Fruit fly (Drosophila melanogaster): ENCODE data around the gene CG13654.

Gene CG13654

DNA sequence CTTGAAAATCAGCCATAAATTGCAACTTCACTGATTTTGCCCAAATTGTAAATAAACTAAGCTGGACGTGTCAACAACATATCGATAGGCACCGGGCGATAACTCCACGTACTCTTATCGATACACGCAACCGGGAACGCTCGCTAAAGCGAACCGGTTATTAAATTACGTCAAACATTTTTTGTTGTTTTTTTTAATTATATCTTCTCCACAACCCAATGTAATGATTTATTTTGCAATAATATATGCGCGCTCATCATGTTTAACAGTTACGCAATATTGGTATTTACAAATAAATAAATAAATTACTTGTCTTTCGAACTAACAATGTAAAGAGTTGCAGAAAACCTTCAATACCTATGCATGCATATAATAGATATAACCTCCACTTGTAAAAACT, 15.5 kb downstream of the CG13654 start, which contains the start of gene Saysd1:
TSS of gene Saysd1 (minus strand) at position 66 of the 400 bp plus-strand sequence.
- TF ChIP-seq Sin3A (optimal IDR thresholded peaks at IDR 0.05), result no peak
- no peak for TF ChIP-seq h (optimal IDR thresholded peaks at IDR 0.05)
- TF ChIP-seq ttk (optimal IDR thresholded peaks at IDR 0.05), result no peak

DNA sequence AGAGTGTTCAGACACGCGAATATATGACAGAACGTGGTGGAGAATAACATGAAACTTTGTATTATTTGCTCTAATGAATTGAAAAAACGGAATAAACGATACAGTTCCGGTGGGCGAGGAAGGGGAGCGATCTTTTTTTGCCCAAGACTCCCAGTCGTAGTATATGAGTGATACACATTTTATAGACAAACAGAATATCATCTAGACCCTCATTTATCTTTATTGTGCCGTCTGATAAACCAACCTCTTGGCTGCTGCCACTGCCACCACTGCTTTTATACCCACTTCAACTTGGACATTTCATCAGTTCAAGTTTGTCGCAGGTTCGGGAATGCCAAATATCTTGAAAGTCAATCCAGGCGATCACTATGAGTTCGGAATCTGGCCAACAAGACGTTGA, 16.4 kb downstream of the CG13654 start, which contains the start of gene CG31106:
TSS of gene CG31106 (plus strand) at position 301 of the 400 bp plus-strand sequence.
- TF ChIP-seq Sin3A (optimal IDR thresholded peaks at IDR 0.05) (no peak), insv (optimal IDR thresholded peaks at IDR 0.05) (no peak), Myc (optimal IDR thresholded peaks at IDR 0.05) (no peak), ttk (optimal IDR thresholded peaks at IDR 0.05) (no peak), psq (optimal IDR thresholded peaks at IDR 0.05) (no peak), h (optimal IDR thresholded peaks at IDR 0.05) (no peak)

DNA sequence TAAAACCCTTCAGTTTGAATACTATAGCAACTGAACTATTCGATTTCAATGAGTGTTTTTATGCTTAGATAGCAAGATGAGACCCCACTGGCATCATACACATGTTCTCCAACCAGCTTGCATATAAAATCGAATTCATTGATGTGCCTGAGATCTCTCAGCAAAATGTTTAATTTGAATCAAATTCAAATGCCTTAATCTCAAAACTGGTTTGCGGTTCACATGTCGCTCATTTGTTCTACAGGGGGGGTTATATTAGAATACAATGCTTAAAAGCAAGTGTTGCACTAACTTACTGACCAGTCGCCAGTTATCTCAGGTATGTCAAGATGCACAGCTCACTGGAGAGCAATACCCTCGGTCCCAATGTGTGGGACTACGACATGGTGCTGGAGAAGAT, 19.4 kb downstream of the CG13654 start, which contains the start of gene CG31103:
TSS of gene CG31103 (plus strand) at position 301 of the 400 bp plus-strand sequence.
- TF ChIP-seq Myc (optimal IDR thresholded peaks at IDR 0.05), result no peak
- no peak for TF ChIP-seq h (optimal IDR thresholded peaks at IDR 0.05)
- no peak for TF ChIP-seq insv (optimal IDR thresholded peaks at IDR 0.05)
- TF ChIP-seq Sin3A (optimal IDR thresholded peaks at IDR 0.05), result no peak
- no peak for TF ChIP-seq ttk (optimal IDR thresholded peaks at IDR 0.05)
- TF ChIP-seq psq (optimal IDR thresholded peaks at IDR 0.05), result no peak

DNA sequence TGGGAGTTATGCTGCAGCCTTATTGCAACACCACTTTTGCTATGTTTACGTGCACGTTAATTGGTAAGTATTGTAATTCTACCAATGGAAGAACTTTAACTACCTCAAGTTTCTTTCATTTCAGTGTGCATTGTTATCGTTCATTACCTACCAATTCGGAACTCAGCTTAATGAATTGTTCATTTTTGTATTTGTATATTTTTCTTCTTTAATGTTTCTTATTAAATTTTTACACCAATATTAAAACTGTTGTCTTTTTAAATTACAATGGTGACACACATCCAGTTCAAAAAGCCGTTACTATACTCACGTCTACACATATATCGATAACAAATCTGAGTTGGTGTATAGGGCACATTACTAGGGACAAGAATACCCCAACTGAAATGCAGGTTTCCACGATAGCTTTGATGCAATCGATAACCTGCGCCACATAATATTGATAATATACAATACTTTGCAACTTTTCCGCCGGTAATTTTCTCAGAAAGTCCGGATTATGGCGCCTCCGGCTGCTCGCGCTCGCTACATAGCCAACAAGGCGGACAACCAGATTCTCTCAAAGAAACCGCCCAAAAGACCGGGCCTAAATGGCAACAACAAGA, 21.7 kb downstream of the CG13654 start, which contains the start of gene Alg9:
TSS of gene Alg9 (plus strand) at position 387 of the 605 bp plus-strand sequence.
- TF ChIP-seq Myc (optimal IDR thresholded peaks at IDR 0.05) (no peak), psq (optimal IDR thresholded peaks at IDR 0.05) (no peak), h (optimal IDR thresholded peaks at IDR 0.05) (no peak), ttk (optimal IDR thresholded peaks at IDR 0.05) (no peak), Sin3A (optimal IDR thresholded peaks at IDR 0.05) (no peak), insv (optimal IDR thresholded peaks at IDR 0.05) (no peak)

DNA sequence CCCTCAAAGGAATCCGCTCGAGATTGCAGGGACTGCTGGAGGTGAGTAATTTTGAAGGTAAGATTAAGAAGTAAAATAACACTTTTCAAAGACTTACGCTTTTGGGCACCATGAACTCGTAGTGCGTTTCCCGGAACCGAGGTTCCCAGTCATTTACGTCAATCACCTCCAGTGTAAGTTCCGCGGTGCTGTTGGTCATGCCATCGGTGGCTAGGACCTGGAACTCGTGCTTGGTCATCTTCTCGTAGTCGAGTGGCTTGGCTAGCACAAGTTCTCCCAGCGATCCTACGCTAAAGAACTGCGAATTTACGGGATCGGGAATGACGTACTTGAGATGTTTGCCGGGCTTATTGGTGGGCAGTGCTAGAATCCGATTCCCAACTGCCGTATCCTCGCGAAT, 25.9 kb downstream of the CG13654 start:
- no peak for TF ChIP-seq insv (optimal IDR thresholded peaks at IDR 0.05)
- no peak for TF ChIP-seq Sin3A (optimal IDR thresholded peaks at IDR 0.05)
- TF ChIP-seq psq (optimal IDR thresholded peaks at IDR 0.05), result no peak
- TF ChIP-seq h (optimal IDR thresholded peaks at IDR 0.05), result no peak
- no peak for TF ChIP-seq Myc (optimal IDR thresholded peaks at IDR 0.05)

DNA sequence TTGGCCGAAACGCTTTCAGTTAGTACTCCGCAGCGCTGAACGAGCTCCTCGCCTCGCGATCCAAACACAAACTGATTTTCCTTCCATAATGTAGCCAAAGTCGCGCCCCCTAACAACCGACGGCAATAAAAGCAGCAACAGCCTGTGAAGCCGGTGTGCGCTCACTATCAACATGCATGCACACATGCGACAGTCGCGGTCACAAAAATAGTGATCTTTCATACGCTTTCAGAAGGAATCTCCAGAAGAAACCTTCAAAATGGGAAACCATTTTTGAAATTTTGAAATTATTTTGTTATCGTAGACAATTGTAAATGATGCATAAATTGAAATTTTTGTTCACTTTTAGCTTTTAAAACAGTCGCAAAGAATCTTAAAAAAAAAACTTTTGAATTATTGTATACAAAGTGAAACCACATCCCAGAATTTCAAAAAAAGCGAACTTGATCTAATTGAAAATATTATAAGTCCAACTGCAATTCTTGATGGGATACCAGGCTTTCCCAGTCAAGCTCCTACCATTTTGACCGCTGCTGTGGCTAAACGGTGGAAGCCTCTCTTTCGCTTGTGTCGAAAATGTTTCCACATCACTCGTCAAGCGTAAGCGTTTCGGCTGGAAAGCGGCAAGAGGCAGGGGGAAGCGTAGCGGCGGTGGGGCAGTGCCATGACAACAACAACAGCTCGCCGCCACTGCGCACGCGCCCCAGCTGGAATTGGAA, 32.8 kb downstream of the CG13654 start, which contains the start of gene Cad96Cb:
TSS of gene Cad96Cb (minus strand) at position 51 of the 719 bp plus-strand sequence.
- TF ChIP-seq Myc (optimal IDR thresholded peaks at IDR 0.05), result no peak
- TF ChIP-seq h (optimal IDR thresholded peaks at IDR 0.05), result no peak
- TF ChIP-seq psq (optimal IDR thresholded peaks at IDR 0.05), result no peak
- TF ChIP-seq Sin3A (optimal IDR thresholded peaks at IDR 0.05), result no peak
- no peak for TF ChIP-seq insv (optimal IDR thresholded peaks at IDR 0.05)
- TF ChIP-seq ttk (optimal IDR thresholded peaks at IDR 0.05), result no peak

DNA sequence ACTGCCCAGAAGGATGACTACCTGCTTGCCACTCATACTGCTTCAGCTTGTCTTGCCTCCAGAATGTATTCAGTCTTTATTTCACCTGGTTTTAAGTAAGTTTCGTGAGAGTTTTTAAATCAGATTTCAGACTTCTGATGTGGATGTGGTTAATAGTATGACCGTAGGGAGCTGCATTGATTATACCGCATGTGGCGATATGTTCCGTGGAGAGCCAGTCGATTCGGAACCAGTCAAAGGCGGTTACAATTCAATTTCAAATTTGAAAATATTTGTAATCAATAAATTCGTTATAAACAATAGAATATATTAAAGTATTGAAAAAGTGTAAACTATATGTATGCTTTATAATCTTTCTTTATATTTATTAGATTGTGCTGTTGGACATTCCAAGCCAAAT, 35.7 kb downstream of the CG13654 start, which contains the start of gene Sil1:
TSS of gene Sil1 (minus strand) at position 168 of the 400 bp plus-strand sequence.
- TF ChIP-seq Myc (optimal IDR thresholded peaks at IDR 0.05), result no peak
- TF ChIP-seq psq (optimal IDR thresholded peaks at IDR 0.05), result no peak
- TF ChIP-seq Sin3A (optimal IDR thresholded peaks at IDR 0.05), result no peak
- TF ChIP-seq h (optimal IDR thresholded peaks at IDR 0.05), result no peak
- TF ChIP-seq ttk (optimal IDR thresholded peaks at IDR 0.05), result no peak
- no peak for TF ChIP-seq insv (optimal IDR thresholded peaks at IDR 0.05)

DNA sequence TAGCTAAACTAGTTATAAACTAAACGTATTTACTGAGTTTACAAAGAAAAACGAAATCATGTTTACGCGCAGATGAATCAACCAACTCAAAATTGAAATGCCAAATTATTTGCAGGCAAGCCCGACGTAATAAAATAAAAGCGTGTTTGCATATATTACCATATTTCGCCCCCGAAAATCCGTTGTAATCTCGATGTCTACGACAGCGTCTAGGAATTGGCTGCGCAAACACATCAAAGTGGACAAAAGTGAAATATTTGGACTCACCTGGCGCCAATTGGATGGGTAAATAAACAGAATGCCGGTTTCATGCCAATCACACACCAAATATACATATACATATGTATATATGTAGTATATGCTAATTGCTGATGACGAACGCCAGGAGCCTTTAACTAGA, 36.5 kb downstream of the CG13654 start:
- TF ChIP-seq insv (optimal IDR thresholded peaks at IDR 0.05) (no peak), Myc (optimal IDR thresholded peaks at IDR 0.05) (no peak), h (optimal IDR thresholded peaks at IDR 0.05) (no peak), Sin3A (optimal IDR thresholded peaks at IDR 0.05) (no peak)

DNA sequence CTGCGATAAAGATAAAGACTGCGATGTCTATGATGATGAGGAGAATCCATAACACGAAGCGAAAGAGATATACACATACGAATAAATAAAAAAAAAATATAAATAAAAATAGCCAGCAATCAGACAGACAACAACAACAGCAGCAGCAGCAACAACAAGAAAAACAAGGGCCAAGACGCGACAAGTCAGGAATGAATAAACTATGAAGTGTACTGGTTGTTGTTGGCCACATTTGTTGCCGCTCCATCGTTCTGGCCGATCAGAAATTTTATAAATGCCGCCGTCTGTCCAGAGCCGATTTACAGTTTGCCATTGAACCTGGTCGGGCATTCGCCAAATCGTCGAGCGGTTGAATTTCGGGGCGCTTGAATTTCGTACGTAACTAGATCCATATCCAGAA, 37.7 kb downstream of the CG13654 start, which contains the start of gene Jhbp7:
TSS of gene Jhbp7 (plus strand) at position 301 of the 400 bp plus-strand sequence.
- TF ChIP-seq insv (optimal IDR thresholded peaks at IDR 0.05) (no peak), ttk (optimal IDR thresholded peaks at IDR 0.05) (no peak), Myc (optimal IDR thresholded peaks at IDR 0.05) (no peak), Sin3A (optimal IDR thresholded peaks at IDR 0.05) (no peak), h (optimal IDR thresholded peaks at IDR 0.05) (no peak), psq (optimal IDR thresholded peaks at IDR 0.05) (no peak)

DNA sequence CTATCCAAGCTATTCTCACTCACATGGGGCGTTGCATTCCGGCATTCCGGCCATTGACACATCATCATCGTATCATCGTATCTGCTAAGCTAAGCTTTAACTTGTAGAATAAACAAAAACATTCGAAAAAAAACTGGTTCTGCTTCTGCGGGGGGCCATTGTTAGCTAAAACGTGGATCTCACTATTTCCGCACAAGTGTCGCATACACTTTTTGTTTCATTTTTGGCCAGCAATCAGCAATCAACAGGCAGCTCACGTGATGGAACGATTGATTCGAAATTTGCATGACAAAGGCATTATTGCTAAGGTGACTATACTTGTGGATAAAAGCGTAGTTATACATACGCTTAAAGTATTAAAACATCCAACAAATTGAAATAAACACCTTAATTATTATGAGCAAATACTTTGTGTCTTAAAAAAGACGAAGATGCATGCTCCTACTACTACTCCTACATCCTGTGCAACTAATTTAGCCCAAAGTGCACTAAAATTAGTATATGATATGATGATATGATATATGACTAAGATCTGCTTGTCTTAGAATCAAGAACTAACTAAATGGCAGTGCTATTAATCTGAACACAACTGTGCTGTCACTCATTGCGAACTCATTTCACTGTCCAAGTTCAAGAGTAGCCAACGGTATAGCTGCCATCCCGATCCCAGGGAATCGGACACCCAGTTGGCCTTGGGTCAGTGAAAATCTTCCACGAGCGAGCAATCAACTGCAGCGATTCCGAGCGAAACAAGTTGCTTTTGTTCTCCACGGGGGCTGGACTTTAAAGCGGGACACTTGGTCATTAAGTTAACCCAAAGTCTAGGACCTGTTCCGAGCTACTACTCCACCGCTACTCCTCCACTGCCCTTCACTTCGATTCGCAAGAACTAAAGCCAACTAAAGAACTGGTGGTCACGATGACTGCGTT, 39.4 kb downstream of the CG13654 start:
- no peak for TF ChIP-seq ttk (optimal IDR thresholded peaks at IDR 0.05)
- TF ChIP-seq Sin3A (optimal IDR thresholded peaks at IDR 0.05), result no peak
- no peak for TF ChIP-seq insv (optimal IDR thresholded peaks at IDR 0.05)
- no peak for TF ChIP-seq psq (optimal IDR thresholded peaks at IDR 0.05)

DNA sequence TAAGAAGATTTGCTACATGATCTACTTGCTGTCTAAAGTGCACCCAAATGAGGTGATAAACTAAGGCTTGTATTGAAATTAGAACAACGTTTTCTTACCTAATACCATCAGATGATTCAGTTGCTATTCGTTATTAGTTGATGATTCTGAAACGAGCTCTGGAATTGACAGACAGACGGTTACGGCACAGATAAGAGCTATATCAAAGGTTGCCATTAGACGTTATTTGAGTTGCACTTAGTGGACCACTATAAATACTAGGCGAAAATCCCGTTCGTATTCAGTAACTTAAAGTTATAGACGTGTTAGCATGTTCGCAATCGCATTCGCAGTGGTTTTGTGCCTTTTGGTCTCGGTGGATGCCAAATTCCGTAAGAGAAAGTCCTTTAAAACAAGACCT, 40.3 kb downstream of the CG13654 start, which contains the start of gene to:
TSS of gene to (plus strand) at position 301 of the 400 bp plus-strand sequence.
- no peak for TF ChIP-seq h (optimal IDR thresholded peaks at IDR 0.05)
- TF ChIP-seq Myc (optimal IDR thresholded peaks at IDR 0.05), result no peak
- no peak for TF ChIP-seq psq (optimal IDR thresholded peaks at IDR 0.05)
- TF ChIP-seq Sin3A (optimal IDR thresholded peaks at IDR 0.05), result no peak
- TF ChIP-seq ttk (optimal IDR thresholded peaks at IDR 0.05), result no peak
- TF ChIP-seq insv (optimal IDR thresholded peaks at IDR 0.05), result no peak

All from Kc167 (cell line).